Worm (Caenorhabditis elegans): ENCODE data around the gene rnf-121.

ce11 chrIII:4176109-4176596 lies 5.4 kb upstream of the rnf-121 start, which contains the start of the genes hrde-1 and C16C10.13:
- TF ChIP-seq ceh-6 (GFP tag; optimal IDR thresholded peaks at IDR 0.05) (no peak), ttx-3 (tag; optimal IDR thresholded peaks at IDR 0.05) (no peak), unc-55 (GFP tag; optimal IDR thresholded peaks at IDR 0.05) (no peak)
